Fruit fly (Drosophila melanogaster) whole organism, embryonic: ENCODE measurements around the gene dgt6.
A peak's percentile ranks its signal among the peaks of the same experiment; 100 is the strongest.

Experiments used
- Adf1 ChIP-seq: fragments of 200-800 bp; sonication (Bioruptor generic); IDR thresholded peaks from 2 replicates; pipeline ENCODE4 v1.3.6; 2022; ENCODE audit warnings: missing biosample characterization, missing genetic modification characterization
- Atf6 ChIP-seq: fragments of 200-800 bp; sonication (Bioruptor generic); IDR thresholded peaks from 2 replicates; pipeline ENCODE4 v1.3.6; 2022; ENCODE audit warnings: missing biosample characterization, missing genetic modification characterization
- CG10959 ChIP-seq: fragments of 200-800 bp; sonication (Bioruptor generic); IDR thresholded peaks from 2 replicates; pipeline ENCODE4 v1.3.6; 2022; ENCODE audit warnings: missing biosample characterization, missing genetic modification characterization
- CG1233 ChIP-seq: fragments of 200-800 bp; sonication (Bioruptor generic); optimal IDR thresholded peaks from 4 replicates; lab custom pipeline; 2018; ENCODE audit warnings: missing biosample characterization, mild to moderate bottlenecking, missing genetic modification characterization
- CG13424 ChIP-seq: fragments of 200-800 bp; sonication (Bioruptor generic); optimal IDR thresholded peaks from 2 replicates; lab custom pipeline; 2019; ENCODE audit warnings: missing biosample characterization, mild to moderate bottlenecking, missing genetic modification characterization, moderate library complexity
- CG14050 ChIP-seq: fragments of 200-800 bp; sonication (Bioruptor generic); IDR thresholded peaks from 3 replicates; pipeline ENCODE4 v1.3.6; 2022; ENCODE audit warnings: missing biosample characterization, missing genetic modification characterization
- CG14441 ChIP-seq: fragments of 200-800 bp; sonication (Bioruptor generic); IDR thresholded peaks from 2 replicates; pipeline ENCODE4 v1.3.6; 2022; ENCODE audit warnings: missing biosample characterization, missing genetic modification characterization
- CG14965 ChIP-seq: fragments of 200-800 bp; sonication (Bioruptor generic); optimal IDR thresholded peaks from 2 replicates; lab custom pipeline; 2016; ENCODE audit warnings: missing biosample characterization, missing genetic modification characterization, borderline replicate concordance
- CG1529 ChIP-seq: fragments of 200-800 bp; sonication (Bioruptor generic); optimal IDR thresholded peaks from 3 replicates; lab custom pipeline; 2018; ENCODE audit warnings: missing biosample characterization, missing genetic modification characterization
- CG15601 ChIP-seq: fragments of 200-800 bp; sonication (Bioruptor generic); optimal IDR thresholded peaks from 3 replicates; lab custom pipeline; 2019; ENCODE audit warnings: missing biosample characterization, mild to moderate bottlenecking, missing genetic modification characterization, moderate library complexity
- CG17328 ChIP-seq: fragments of 200-800 bp; sonication (Bioruptor generic); IDR thresholded peaks from 2 replicates; pipeline ENCODE4 v1.3.6; 2022; ENCODE audit warnings: missing biosample characterization, missing genetic modification characterization
- CG18764 ChIP-seq: fragments of 200-800 bp; sonication (Bioruptor generic); optimal IDR thresholded peaks from 3 replicates; lab custom pipeline; 2016; ENCODE audit warnings: missing biosample characterization, missing genetic modification characterization
- CG2678 ChIP-seq: fragments of 200-800 bp; sonication (Bioruptor generic); optimal IDR thresholded peaks from 3 replicates; lab custom pipeline; 2019; ENCODE audit warnings: missing biosample characterization, mild to moderate bottlenecking, missing genetic modification characterization, moderate library complexity
- CG2875 ChIP-seq: fragments of 200-800 bp; sonication (Bioruptor generic); optimal IDR thresholded peaks from 2 replicates; lab custom pipeline; 2017; ENCODE audit warnings: missing biosample characterization, mild to moderate bottlenecking, missing genetic modification characterization, missing genetic modification reagents
- CG3281 ChIP-seq: fragments of 200-800 bp; sonication (Bioruptor generic); optimal IDR thresholded peaks from 3 replicates; lab custom pipeline; 2017; ENCODE audit warnings: missing biosample characterization, mild to moderate bottlenecking, missing genetic modification characterization
- CG3726 ChIP-seq: fragments of 200-800 bp; sonication (Bioruptor generic); IDR thresholded peaks from 3 replicates; pipeline ENCODE4, ENCODE4 v1.3.6; 2022; ENCODE audit warnings: missing biosample characterization, missing genetic modification characterization
- CG4328 ChIP-seq: fragments of 200-800 bp; sonication (Bioruptor generic); optimal IDR thresholded peaks from 3 replicates; lab custom pipeline; 2017; ENCODE audit warnings: missing biosample characterization, missing genetic modification reagents, missing genetic modification characterization
- CG6654 ChIP-seq: fragments of 200-800 bp; sonication (Bioruptor generic); optimal IDR thresholded peaks from 2 replicates; lab custom pipeline; 2017; ENCODE audit warnings: missing biosample characterization, mild to moderate bottlenecking, missing genetic modification characterization
- CG7357 ChIP-seq: fragments of 200-800 bp; sonication (Bioruptor generic); IDR thresholded peaks from 3 replicates; pipeline ENCODE4 v1.3.6; 2022; ENCODE audit warnings: missing biosample characterization, missing genetic modification characterization
- CG7928 ChIP-seq: fragments of 200-800 bp; sonication (Bioruptor generic); optimal IDR thresholded peaks from 2 replicates; lab custom pipeline; 2017; ENCODE audit warnings: missing biosample characterization, mild to moderate bottlenecking, missing genetic modification characterization
- CG9727 ChIP-seq: fragments of 200-800 bp; sonication (Bioruptor generic); optimal IDR thresholded peaks from 3 replicates; lab custom pipeline; 2017; ENCODE audit warnings: missing biosample characterization, mild to moderate bottlenecking, missing genetic modification characterization
- CG9817 ChIP-seq: fragments of 200-800 bp; sonication (Bioruptor generic); optimal IDR thresholded peaks from 2 replicates; lab custom pipeline; 2018; ENCODE audit warnings: missing biosample characterization, mild to moderate bottlenecking, missing genetic modification characterization, moderate library complexity
- CG9876 ChIP-seq: fragments of 200-800 bp; sonication (Bioruptor generic); optimal IDR thresholded peaks from 2 replicates; lab custom pipeline; 2016; ENCODE audit warnings: missing biosample characterization, missing genetic modification characterization
- CoRest ChIP-seq: fragments of 200-800 bp; sonication (Bioruptor generic); optimal IDR thresholded peaks from 3 replicates; lab custom pipeline; 2018; ENCODE audit warnings: missing biosample characterization, mild to moderate bottlenecking, missing genetic modification characterization, moderate library complexity
- Dad ChIP-seq: fragments of 200-800 bp; sonication (Bioruptor generic); optimal IDR thresholded peaks from 3 replicates; lab custom pipeline; 2016; ENCODE audit warnings: missing biosample characterization, missing genetic modification characterization
- ERR ChIP-seq: fragments of 200-800 bp; sonication (Bioruptor generic); optimal IDR thresholded peaks from 2 replicates; lab custom pipeline; 2016; ENCODE audit warnings: missing biosample characterization, missing genetic modification characterization
- HLH54F ChIP-seq: fragments of 200-800 bp; sonication (Bioruptor generic); optimal IDR thresholded peaks from 3 replicates; lab custom pipeline; 2016; ENCODE audit warnings: missing biosample characterization, missing genetic modification characterization
- HLHmδ ChIP-seq: fragments of 200-800 bp; sonication (Bioruptor generic); optimal IDR thresholded peaks from 2 replicates; lab custom pipeline; 2018; ENCODE audit warnings: missing biosample characterization, mild to moderate bottlenecking, missing genetic modification characterization, moderate library complexity
- Hr78 ChIP-seq, 2 experiments: fragments of 200-800 bp in 1 of 2; fragments of >200 bp in 1 of 2; sonication (Bioruptor generic) in 1 of 2; optimal IDR thresholded peaks; 2 replicates each; lab custom pipeline; 2017 to 2019; ENCODE audit warnings: missing biosample characterization in 2 of 2, missing genetic modification characterization in 2 of 2, mild to moderate bottlenecking in 1 of 2, moderate library complexity in 1 of 2
- Nf-YA ChIP-seq: fragments of 200-800 bp; sonication (Bioruptor generic); IDR thresholded peaks from 2 replicates; pipeline ENCODE4 v1.3.6; 2022; ENCODE audit warnings: missing biosample characterization, missing genetic modification characterization
- Nf-YC ChIP-seq: fragments of 200-800 bp; optimal IDR thresholded peaks from 3 replicates; lab custom pipeline; 2019; ENCODE audit warnings: missing biosample characterization, mild to moderate bottlenecking, missing genetic modification characterization, moderate library complexity
- Oaz ChIP-seq: fragments of 200-800 bp; sonication (Bioruptor generic); IDR thresholded peaks from 2 replicates; pipeline ENCODE4 v1.3.6; 2022; ENCODE audit warnings: missing biosample characterization, missing genetic modification characterization
- Usf ChIP-seq: fragments of 200-800 bp; sonication (Bioruptor generic); optimal IDR thresholded peaks from 2 replicates; lab custom pipeline; 2017; ENCODE audit warnings: missing genotype, missing biosample characterization, missing genetic modification characterization
- ase ChIP-seq: fragments of 200-800 bp; sonication (Bioruptor generic); IDR thresholded peaks from 3 replicates; pipeline ENCODE4 v1.3.6; 2022; ENCODE audit warnings: missing biosample characterization, missing genetic modification characterization
- bigmax ChIP-seq: fragments of 200-800 bp; sonication (Bioruptor generic); optimal IDR thresholded peaks from 2 replicates; lab custom pipeline; 2018; ENCODE audit warnings: missing biosample characterization, mild to moderate bottlenecking, missing genetic modification characterization
- ci ChIP-seq: fragments of 200-800 bp; sonication (Bioruptor generic); IDR thresholded peaks from 3 replicates; pipeline ENCODE4 v1.3.6; 2022; ENCODE audit warnings: missing biosample characterization, missing genetic modification characterization
- croc ChIP-seq: fragments of 200-800 bp; sonication (Bioruptor generic); conservative IDR thresholded peaks from 3 replicates; pipeline ENCODE4 v1.3.6; 2022; ENCODE audit warnings: missing biosample characterization, missing genetic modification characterization
- gt ChIP-seq: fragments of 200-800 bp; sonication (Bioruptor generic); IDR thresholded peaks from 2 replicates; pipeline ENCODE4 v1.3.6; 2022; ENCODE audit warnings: missing biosample characterization, missing genetic modification characterization
- ham ChIP-seq: fragments of 200-800 bp; sonication (Bioruptor generic); IDR thresholded peaks from 2 replicates; pipeline ENCODE4 v1.3.6; 2022; ENCODE audit warnings: missing biosample characterization, missing genetic modification characterization
- mirr ChIP-seq: fragments of 200-800 bp; sonication (Bioruptor generic); optimal IDR thresholded peaks from 3 replicates; lab custom pipeline; 2018; ENCODE audit warnings: missing biosample characterization, mild to moderate bottlenecking, missing genetic modification characterization
- pfk ChIP-seq: fragments of 200-800 bp; sonication (Bioruptor generic); optimal IDR thresholded peaks from 2 replicates; lab custom pipeline; 2018; ENCODE audit warnings: missing biosample characterization, mild to moderate bottlenecking, missing genetic modification characterization, moderate library complexity
- prd ChIP-seq, 3 experiments: fragments of >200 bp in 2 of 3; fragments of 200-800 bp in 1 of 3; sonication (Bioruptor generic) in 1 of 3; optimal IDR thresholded peaks in 2 of 3; IDR thresholded peaks in 1 of 3; 2 replicates in 2 of 3; 3 replicates in 1 of 3; pipeline versions ENCODE4 v1.3.6 to Lab custom; 2017 to 2022; ENCODE audit warnings: missing biosample characterization in 1 of 3, missing genetic modification characterization in 1 of 3
- repo ChIP-seq: fragments of 200-800 bp; sonication (Bioruptor generic); optimal IDR thresholded peaks from 2 replicates; lab custom pipeline; 2016; ENCODE audit warnings: missing biosample characterization, missing genetic modification characterization
- rib ChIP-seq: fragments of 200-800 bp; sonication (Bioruptor generic); IDR thresholded peaks from 2 replicates; pipeline ENCODE4 v1.3.6; 2022; ENCODE audit warnings: missing biosample characterization, missing genetic modification characterization
- row ChIP-seq: fragments of 200-800 bp; sonication (Bioruptor generic); IDR thresholded peaks from 3 replicates; pipeline ENCODE4 v1.3.6; 2022; ENCODE audit warnings: missing biosample characterization, missing genetic modification characterization
- sqz ChIP-seq: fragments of 200-800 bp; sonication (Bioruptor generic); optimal IDR thresholded peaks from 3 replicates; lab custom pipeline; 2018; ENCODE audit warnings: missing biosample characterization, mild to moderate bottlenecking, missing genetic modification characterization
- tgo ChIP-seq: fragments of 200-800 bp; sonication (Bioruptor generic); IDR thresholded peaks from 3 replicates; pipeline ENCODE4 v1.3.6; 2022; ENCODE audit warnings: missing biosample characterization, missing genetic modification characterization
- unpg ChIP-seq: fragments of 200-800 bp; sonication (Bioruptor generic); optimal IDR thresholded peaks from 3 replicates; lab custom pipeline; 2018; ENCODE audit warnings: missing biosample characterization, mild to moderate bottlenecking, missing genetic modification characterization, moderate library complexity

Gene dgt6

DNA sequence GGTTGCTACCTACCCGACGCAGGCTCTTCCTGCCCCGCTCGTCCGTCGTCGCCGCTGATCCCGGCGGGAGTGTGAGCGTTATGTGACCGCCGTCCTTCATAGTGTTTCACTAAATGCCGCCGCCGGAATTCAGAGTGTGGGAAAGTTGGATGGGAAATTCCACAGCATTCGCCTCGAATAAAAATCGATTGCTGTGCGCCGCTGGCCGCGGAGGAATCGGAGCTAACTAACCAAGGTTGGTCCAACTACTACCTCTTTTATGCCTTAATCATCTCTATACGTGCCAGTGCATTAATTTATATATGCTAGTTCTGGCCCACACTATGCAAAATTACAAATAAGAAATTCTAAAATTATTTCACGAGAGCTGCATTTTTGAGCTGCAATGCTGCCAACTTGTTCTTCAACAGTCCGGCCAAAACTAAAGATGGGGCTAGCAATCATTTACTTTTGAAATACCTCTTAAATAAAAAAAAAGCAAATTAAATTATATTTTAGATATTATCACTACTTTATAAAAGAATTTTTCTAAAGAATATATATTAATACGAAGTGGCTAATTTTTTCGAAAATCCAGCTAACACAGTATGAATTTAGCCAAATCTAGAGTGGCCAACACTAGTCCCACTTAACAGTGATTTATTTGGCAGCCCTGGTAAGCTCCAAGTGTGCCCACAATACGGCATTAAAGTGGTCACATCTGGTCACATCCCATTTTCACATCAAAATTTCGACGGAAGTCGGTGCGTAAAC lies 18.2 kb downstream of the dgt6 start, which contains the start of the genes alpha-Man-Ib and Pdhb (continued):
- TF ChIP-seq prd (optimal IDR thresholded peaks at IDR 0.05; lab: Kevin White, UChicago) (no peak), prd (GFP tag; IDR thresholded peaks at IDR 0.05; lab: Robert Waterston, UW) (peak; percentile 91), CoRest (peak; percentile 92), sqz (GFP tag; lab: Kevin White, UChicago) (no peak), CG2875 (GFP tag; lab: Kevin White, UChicago) (peak; percentile 24), Nf-YC (peak; percentile 75), rib (peak; percentile 36; the same call in 1 of the 2 replicates), ERR (GFP tag; lab: Kevin White, UChicago) (no peak), HLHmδ (GFP tag; lab: Kevin White, UChicago) (no peak), croc (GFP tag; lab: Robert Waterston, UW) (peak; percentile 67), gt (peak; percentile 32; the same call in 1 of the 2 replicates), Hr78 (GFP tag; optimal IDR thresholded peaks at IDR 0.05; lab: Kevin White, UChicago) (peak in 1 of 2 experiments; percentile 13), unpg (peak; percentile 76), HLH54F (peak; percentile 63), ci (GFP tag; lab: Robert Waterston, UW) (peak; percentile 23; the same call in 1 of the 3 replicates), CG14441 (peak; percentile 73), CG7357 (GFP tag; lab: Robert Waterston, UW) (peak; percentile 75), CG2678 (tag; lab: Kevin White, UChicago) (peak; percentile 84), pfk (peak; percentile 11), Oaz (GFP tag; lab: Robert Waterston, UW) (peak; percentile 59; the same call in 1 of the 2 replicates), ham (0 out of 2 replicates have a peak, but pooled peaks have one; percentile 34), CG17328 (GFP tag; lab: Robert Waterston, UW) (peak; percentile 64), CG3726 (0 out of 3 replicates have a peak, but pooled peaks have one; percentile 40), CG9817 (tag; lab: Kevin White, UChicago) (peak; percentile 91), CG14965 (GFP tag; lab: Kevin White, UChicago) (no peak), tgo (peak; percentile 83), CG18764 (GFP tag; lab: Kevin White, UChicago) (peak; percentile 63), CG3281 (peak; percentile 80), CG7928 (GFP tag; lab: Kevin White, UChicago) (peak; percentile 95), CG9727 (GFP tag; lab: Kevin White, UChicago) (peak; percentile 81), CG1529 (GFP tag; lab: Kevin White, UChicago) (no peak), repo (GFP tag; lab: Kevin White, UChicago) (no peak), CG13424 (tag; lab: Kevin White, UChicago) (peak; percentile 87), Atf6 (GFP tag; lab: Robert Waterston, UW) (peak; percentile 57; the same call in 1 of the 2 replicates), row (GFP tag; lab: Robert Waterston, UW) (peak; percentile 97), CG4328 (GFP tag; lab: Kevin White, UChicago) (peak; percentile 71), Usf (peak; percentile 63), Adf1 (GFP tag; lab: Robert Waterston, UW) (peak; percentile 50), CG9876 (GFP tag; lab: Kevin White, UChicago) (peak; percentile 59), CG14050 (GFP tag; lab: Robert Waterston, UW) (peak; percentile 62; the same call in 2 of the 3 replicates), Dad (GFP tag; lab: Kevin White, UChicago) (peak; percentile 25), CG10959 (peak; percentile 33; the same call in 1 of the 2 replicates), Nf-YA (GFP tag; lab: Robert Waterston, UW) (0 out of 2 replicates have a peak, but pooled peaks have one; percentile 45), CG6654 (GFP tag; lab: Kevin White, UChicago) (peak; percentile 5), bigmax (GFP tag; lab: Kevin White, UChicago) (no peak), mirr (GFP tag; lab: Kevin White, UChicago) (no peak), CG15601 (tag; lab: Kevin White, UChicago) (peak; percentile 81), ase (GFP tag; lab: Robert Waterston, UW) (peak; percentile 74), CG1233 (GFP tag; lab: Kevin White, UChicago) (peak; percentile 57)
